Worm (Caenorhabditis elegans) whole organism, early embryonic: Measurements from ENCODE around the gene nspg-7.2.

Source experiments
- B0310.2 ChIP-seq: sonication (generic microtip); optimal IDR thresholded peaks from 2 replicates; lab custom pipeline; 2016; ENCODE audit warnings: mild to moderate bottlenecking, missing genetic modification characterization, missing compliant biosample characterization
- F13C5.2 ChIP-seq: sonication (generic microtip); optimal IDR thresholded peaks from 2 replicates; lab custom pipeline; 2017; ENCODE audit warnings: mild to moderate bottlenecking, missing genetic modification characterization, inconsistent platforms, missing compliant biosample characterization
- ama-1 ChIP-seq: fragments of 150-350 bp; optimal IDR thresholded peaks from 2 replicates; lab custom pipeline; 2014
- ceh-13 ChIP-seq: fragments of 200-800 bp; sonication (Bioruptor generic); optimal IDR thresholded peaks from 2 replicates; lab custom pipeline; 2018; ENCODE audit warnings: mild to moderate bottlenecking, missing genetic modification characterization, missing compliant biosample characterization
- ets-7 ChIP-seq: sonication (generic microtip); optimal IDR thresholded peaks from 2 replicates; lab custom pipeline; 2016; ENCODE audit warnings: missing genotype, missing genetic modification characterization, missing compliant biosample characterization
- flt-1 ChIP-seq: fragments of 200-800 bp; sonication (Bioruptor generic); IDR thresholded peaks from 2 replicates; pipeline ENCODE4 v1.3.6; 2022; ENCODE audit warnings: missing genetic modification characterization, missing compliant biosample characterization
- hmbx-1 ChIP-seq: sonication (generic microtip); optimal IDR thresholded peaks from 2 replicates; lab custom pipeline; 2016; ENCODE audit warnings: mild to moderate bottlenecking, missing genetic modification characterization, missing compliant biosample characterization
- hmg-4 ChIP-seq: fragments of 200-800 bp; sonication (Bioruptor generic); optimal IDR thresholded peaks from 2 replicates; lab custom pipeline; 2018; ENCODE audit warnings: mild to moderate bottlenecking, missing genetic modification characterization, missing compliant biosample characterization
- pes-1 ChIP-seq: fragments of 200-800 bp; sonication (Bioruptor generic); IDR thresholded peaks from 2 replicates; pipeline ENCODE4 v1.3.6; 2022; ENCODE audit warnings: missing genetic modification reagents, missing genetic modification characterization, missing compliant biosample characterization
- sea-1 ChIP-seq: fragments of 200-800 bp; sonication (Bioruptor generic); conservative IDR thresholded peaks from 2 replicates; pipeline ENCODE4 v1.3.6; 2022; ENCODE audit warnings: missing genetic modification characterization, missing compliant biosample characterization
- tbx-37 ChIP-seq: fragments of 200-800 bp; sonication (Bioruptor generic); conservative IDR thresholded peaks from 2 replicates; pipeline ENCODE4 v1.3.6; 2022; ENCODE audit warnings: missing genetic modification reagents, missing genetic modification characterization, missing compliant biosample characterization
- tra-4 ChIP-seq: sonication (generic microtip); optimal IDR thresholded peaks from 2 replicates; lab custom pipeline; 2017; ENCODE audit warnings: missing genetic modification characterization, missing compliant biosample characterization

DNA sequence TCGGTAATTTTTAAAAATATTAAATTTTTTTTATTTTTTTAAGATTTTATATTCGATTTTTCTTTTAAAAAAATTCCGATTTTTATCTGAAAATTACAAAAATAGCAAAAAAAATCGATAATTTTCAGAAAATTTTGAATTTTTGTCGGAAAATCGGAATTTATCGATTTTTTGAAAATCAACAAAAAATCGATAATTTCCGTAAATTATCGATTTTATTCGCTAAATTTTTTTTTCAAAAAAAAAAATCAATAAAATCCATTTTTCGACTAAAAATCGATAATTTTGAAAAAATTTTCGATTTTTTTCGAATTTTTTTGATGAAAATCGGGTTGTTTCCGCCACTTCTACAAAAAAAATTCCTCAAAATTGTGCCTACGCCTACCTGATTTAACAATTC, 15.8 kb downstream of the nspg-7.2 start:
- TF ChIP-seq flt-1 (GFP tag; lab: Robert Waterston, UW), result no peak
- no peak for TF ChIP-seq B0310.2 (tag; lab: Kevin White, UChicago)
- TF ChIP-seq ets-7, result no peak
- TF ChIP-seq tbx-37 (GFP tag; lab: Robert Waterston, UW), result no peak
- no peak for TF ChIP-seq ama-1 (lab: Kevin White, UChicago)
- TF ChIP-seq F13C5.2 (tag; lab: Kevin White, UChicago), result no peak
- no peak for TF ChIP-seq pes-1 (GFP tag; lab: Robert Waterston, UW)
- TF ChIP-seq tra-4, result no peak
- no peak for TF ChIP-seq hmbx-1 (tag; lab: Kevin White, UChicago)
- no peak for TF ChIP-seq ceh-13 (GFP tag; lab: Kevin White, UChicago)
- no peak for TF ChIP-seq sea-1 (GFP tag; lab: Robert Waterston, UW)
- TF ChIP-seq hmg-4, result no peak
